Fruit fly (Drosophila melanogaster): ENCODE results near the gene Grx5.

- TF ChIP-seq Snoo (tag; optimal IDR thresholded peaks at IDR 0.05) (peak; percentile 23), CG12605 (GFP tag; IDR thresholded peaks at IDR 0.05) (no peak), CG17806 (tag; optimal IDR thresholded peaks at IDR 0.05) (no peak), EcR (GFP tag; optimal IDR thresholded peaks at IDR 0.05) (peak; percentile 90), Ets98B (GFP tag; IDR thresholded peaks at IDR 0.05) (no peak), D1 (tag; optimal IDR thresholded peaks at IDR 0.05) (no peak), fd96Ca (GFP tag; IDR thresholded peaks at IDR 0.05) (no peak)
Observed at dm6 chrX:14846116-14846614, 8.2 kb upstream of the Grx5 start.
